Worm (Caenorhabditis elegans) whole organism, L1 larva: ENCODE data around the gene B0564.2.

Experiments used
- C16A3.4 ChIP-seq: fragments of 150-350 bp; optimal IDR thresholded peaks from 2 replicates; lab custom pipeline; 2014; ENCODE audit warnings: missing biosample characterization, missing genetic modification characterization
- C34B4.2 ChIP-seq: sonication (generic microtip); optimal IDR thresholded peaks from 2 replicates; lab custom pipeline; 2017; ENCODE audit warnings: mild to moderate bottlenecking, missing genetic modification characterization, missing compliant biosample characterization
- aha-1 ChIP-seq: fragments of 150-350 bp; optimal IDR thresholded peaks from 2 replicates; lab custom pipeline; 2014; ENCODE audit warnings: missing biosample characterization, missing genetic modification characterization
- ama-1 ChIP-seq: fragments of 150-350 bp; optimal IDR thresholded peaks from 2 replicates; lab custom pipeline; 2014
- blmp-1 ChIP-seq: fragments of 150-350 bp; optimal IDR thresholded peaks from 2 replicates; lab custom pipeline; 2014; ENCODE audit warnings: missing biosample characterization, missing genetic modification characterization
- dpl-1 ChIP-seq, 3 experiments: fragments of 150-350 bp in 2 of 3; sonication (generic microtip) in 1 of 3; optimal IDR thresholded peaks; 2 replicates each; lab custom pipeline; 2014 to 2017; ENCODE audit warnings: missing biosample characterization in 3 of 3, missing genetic modification characterization in 3 of 3, missing genetic modification reagents in 3 of 3
- egl-13 ChIP-seq: sonication (generic microtip); optimal IDR thresholded peaks from 2 replicates; lab custom pipeline; 2016; ENCODE audit warnings: missing genotype, missing genetic modification reagents, missing genetic modification characterization, missing compliant biosample characterization
- egl-27 ChIP-seq, 2 experiments: fragments of 150-350 bp in 1 of 2; sonication (generic microtip); optimal IDR thresholded peaks; 3 replicates each; lab custom pipeline; 2017 to 2018; ENCODE audit warnings: missing biosample characterization in 2 of 2, missing genetic modification characterization in 2 of 2, missing genetic modification reagents in 2 of 2
- elt-2 ChIP-seq: sonication (generic microtip); optimal IDR thresholded peaks from 2 replicates; lab custom pipeline; 2016; ENCODE audit warnings: missing genetic modification characterization, mild to moderate bottlenecking, inconsistent platforms, missing compliant biosample characterization, missing genetic modification reagents
- elt-3 ChIP-seq, 6 experiments: fragments of 150-350 bp in 1 of 6; sonication (generic microtip); optimal IDR thresholded peaks; 2 replicates each; lab custom pipeline; 2017 to 2018; ENCODE audit warnings: missing biosample characterization in 6 of 6, missing genetic modification characterization in 6 of 6, inconsistent platforms in 1 of 6
- fkh-4 ChIP-seq: sonication (generic microtip); optimal IDR thresholded peaks from 2 replicates; lab custom pipeline; 2016; ENCODE audit warnings: missing compliant biosample characterization, missing genetic modification characterization, borderline replicate concordance
- grh-1 ChIP-seq: fragments of 200-800 bp; sonication (Bioruptor generic); IDR thresholded peaks from 2 replicates; pipeline ENCODE4 v1.3.6; 2022; ENCODE audit warnings: missing genetic modification reagents, missing genetic modification characterization, missing compliant biosample characterization
- hlh-17 ChIP-seq: fragments of 200-800 bp; sonication (Bioruptor generic); optimal IDR thresholded peaks from 2 replicates; lab custom pipeline; 2018; ENCODE audit warnings: missing genetic modification characterization, mild to moderate bottlenecking, missing compliant biosample characterization, moderate library complexity, borderline replicate concordance
- hlh-4 ChIP-seq: sonication (generic microtip); optimal IDR thresholded peaks from 2 replicates; lab custom pipeline; 2016; ENCODE audit warnings: mild to moderate bottlenecking, missing genetic modification characterization, missing compliant biosample characterization
- hpl-2 ChIP-seq: fragments of 150-350 bp; optimal IDR thresholded peaks from 2 replicates; lab custom pipeline; 2014; ENCODE audit warnings: missing biosample characterization, missing genetic modification reagents, missing genetic modification characterization
- isw-1 ChIP-seq: fragments of 200-800 bp; sonication (Bioruptor generic); IDR thresholded peaks from 2 replicates; pipeline ENCODE4 v1.3.6; 2022; ENCODE audit warnings: missing genetic modification characterization, missing compliant biosample characterization
- lin-13 ChIP-seq: fragments of 150-350 bp; optimal IDR thresholded peaks from 2 replicates; lab custom pipeline; 2014; ENCODE audit warnings: missing biosample characterization, missing genetic modification reagents, missing genetic modification characterization
- lin-39 ChIP-seq: fragments of 150-350 bp; optimal IDR thresholded peaks from 2 replicates; lab custom pipeline; 2014; ENCODE audit warnings: missing biosample characterization, missing genetic modification reagents, missing genetic modification characterization
- lir-3 ChIP-seq: sonication (generic microtip); optimal IDR thresholded peaks from 2 replicates; lab custom pipeline; 2016; ENCODE audit warnings: mild to moderate bottlenecking, missing genetic modification characterization, moderate library complexity, missing compliant biosample characterization; ENCODE audit not compliant: poor library complexity
- lsy-2 ChIP-seq, 2 experiments: fragments of 150-350 bp; optimal IDR thresholded peaks; 2 replicates each; lab custom pipeline; 2014; ENCODE audit warnings: missing biosample characterization in 2 of 2, missing genetic modification characterization in 2 of 2
- mab-9 ChIP-seq: fragments of 200-800 bp; sonication (Bioruptor generic); IDR thresholded peaks from 2 replicates; pipeline ENCODE4 v1.3.6; 2022; ENCODE audit warnings: missing genetic modification reagents, missing genetic modification characterization, missing compliant biosample characterization
- mdl-1 ChIP-seq, 2 experiments: fragments of 150-350 bp; optimal IDR thresholded peaks; 2 replicates each; lab custom pipeline; 2014 to 2017; ENCODE audit warnings: missing biosample characterization in 2 of 2, missing genetic modification characterization in 2 of 2, inconsistent platforms in 1 of 2
- mep-1 ChIP-seq: fragments of 150-350 bp; optimal IDR thresholded peaks from 2 replicates; lab custom pipeline; 2014; ENCODE audit warnings: missing biosample characterization, missing genetic modification characterization
- nhr-11 ChIP-seq: fragments of 150-350 bp; optimal IDR thresholded peaks from 2 replicates; lab custom pipeline; 2014; ENCODE audit warnings: missing biosample characterization, missing genetic modification characterization
- nhr-19 ChIP-seq: fragments of 200-800 bp; sonication (Bioruptor generic); conservative IDR thresholded peaks from 2 replicates; pipeline ENCODE4 v1.3.6; 2022; ENCODE audit warnings: missing genetic modification characterization, missing compliant biosample characterization
- nhr-20 ChIP-seq: sonication (generic microtip); optimal IDR thresholded peaks from 2 replicates; lab custom pipeline; 2016; ENCODE audit warnings: mild to moderate bottlenecking, missing genetic modification characterization, missing compliant biosample characterization
- nhr-71 ChIP-seq: sonication (generic microtip); optimal IDR thresholded peaks from 2 replicates; lab custom pipeline; 2016; ENCODE audit warnings: mild to moderate bottlenecking, missing genetic modification characterization, moderate library complexity, missing compliant biosample characterization
- nhr-85 ChIP-seq: sonication (generic microtip); peaks from one replicate; lab custom pipeline; 2016; ENCODE audit warnings: missing genetic modification characterization, inconsistent platforms, missing compliant biosample characterization
- nhr-90 ChIP-seq: sonication (generic microtip); optimal IDR thresholded peaks from 2 replicates; lab custom pipeline; 2016; ENCODE audit warnings: mild to moderate bottlenecking, missing genetic modification characterization, missing compliant biosample characterization; ENCODE audit not compliant: poor library complexity
- pax-3 ChIP-seq: fragments of 200-800 bp; sonication (Bioruptor generic); optimal IDR thresholded peaks from 2 replicates; lab custom pipeline; 2018; ENCODE audit warnings: mild to moderate bottlenecking, missing genetic modification characterization, moderate library complexity, missing compliant biosample characterization
- pqm-1 ChIP-seq: sonication (generic microtip); optimal IDR thresholded peaks from 3 replicates; lab custom pipeline; 2017; ENCODE audit warnings: missing biosample characterization, missing genetic modification characterization
- skn-1 ChIP-seq: fragments of 150-350 bp; optimal IDR thresholded peaks from 2 replicates; lab custom pipeline; 2014; ENCODE audit warnings: missing biosample characterization, missing genetic modification characterization
- snu-23 ChIP-seq: sonication (generic microtip); optimal IDR thresholded peaks from 2 replicates; lab custom pipeline; 2016; ENCODE audit warnings: missing genetic modification characterization, missing compliant biosample characterization
- sox-4 ChIP-seq: sonication (generic microtip); optimal IDR thresholded peaks from 2 replicates; lab custom pipeline; 2016; ENCODE audit warnings: missing genetic modification characterization, missing compliant biosample characterization
- sup-37 ChIP-seq: fragments of 200-800 bp; sonication (Bioruptor generic); optimal IDR thresholded peaks from 2 replicates; lab custom pipeline; 2018; ENCODE audit warnings: mild to moderate bottlenecking, missing genetic modification characterization, missing compliant biosample characterization
- swsn-7 ChIP-seq: sonication (generic microtip); optimal IDR thresholded peaks from 2 replicates; lab custom pipeline; 2016; ENCODE audit warnings: missing genetic modification characterization, missing compliant biosample characterization
- tbx-2 ChIP-seq: sonication (generic microtip); optimal IDR thresholded peaks from 2 replicates; lab custom pipeline; 2016; ENCODE audit warnings: missing genetic modification characterization, missing compliant biosample characterization
- tlp-1 ChIP-seq: fragments of 150-350 bp; optimal IDR thresholded peaks from 2 replicates; lab custom pipeline; 2014; ENCODE audit warnings: missing biosample characterization, missing genetic modification characterization
- unc-130 ChIP-seq: fragments of 150-350 bp; optimal IDR thresholded peaks from 2 replicates; lab custom pipeline; 2017; ENCODE audit warnings: missing biosample characterization, missing genetic modification characterization, inconsistent platforms
- unc-62 ChIP-seq: fragments of 150-350 bp; optimal IDR thresholded peaks from 2 replicates; lab custom pipeline; 2014; ENCODE audit warnings: missing biosample characterization, missing genetic modification reagents, missing genetic modification characterization
- unc-98 ChIP-seq: fragments of 200-800 bp; sonication (Bioruptor generic); IDR thresholded peaks from 2 replicates; pipeline ENCODE4 v1.3.6; 2022; ENCODE audit warnings: missing genetic modification characterization, missing compliant biosample characterization
- vab-15 ChIP-seq: sonication (generic microtip); optimal IDR thresholded peaks from 2 replicates; lab custom pipeline; 2017; ENCODE audit warnings: missing genotype, mild to moderate bottlenecking, missing genetic modification characterization, missing compliant biosample characterization
- zag-1 ChIP-seq: fragments of 150-350 bp; optimal IDR thresholded peaks from 2 replicates; lab custom pipeline; 2014; ENCODE audit warnings: missing biosample characterization, missing genetic modification characterization
- zip-4 ChIP-seq: fragments of 200-800 bp; sonication (Bioruptor generic); optimal IDR thresholded peaks from 2 replicates; lab custom pipeline; 2018; ENCODE audit warnings: mild to moderate bottlenecking, missing genetic modification characterization, moderate library complexity, missing compliant biosample characterization
- ztf-11 ChIP-seq, 2 experiments: sonication (generic microtip); optimal IDR thresholded peaks; 2 replicates each; lab custom pipeline; 2016 to 2017; ENCODE audit warnings: missing genetic modification characterization in 2 of 2, missing biosample characterization in 1 of 2, missing compliant biosample characterization in 1 of 2

B0564.2 gene

ce11 chrIV:13100415-13100814, 7.0 kb upstream of the B0564.2 start, which contains the start of gene fask-1:
fask-1 (plus strand) TSS chrIV:13100715.
- no peak for TF ChIP-seq elt-2
- no peak for TF ChIP-seq swsn-7 (tag; lab: Kevin White, UChicago)
- no peak for TF ChIP-seq fkh-4 (tag; lab: Kevin White, UChicago)
- TF ChIP-seq mab-9 (GFP tag; lab: Robert Waterston, UW): no peak
- no peak for TF ChIP-seq elt-3 (tag; optimal IDR thresholded peaks at IDR 0.05; lab: Kevin White, UChicago)
- no peak for TF ChIP-seq sup-37 (GFP tag; lab: Kevin White, UChicago)
- no peak for TF ChIP-seq isw-1
- no peak for TF ChIP-seq tbx-2 (tag; lab: Kevin White, UChicago)
- no peak for TF ChIP-seq lin-39
- no peak for TF ChIP-seq zip-4 (GFP tag; lab: Kevin White, UChicago)
- TF ChIP-seq snu-23 (GFP tag; lab: Kevin White, UChicago): no peak
- no peak for TF ChIP-seq C16A3.4 (tag; lab: Kevin White, UChicago)
- TF ChIP-seq egl-13: no peak
- no peak for TF ChIP-seq unc-98 (GFP tag; lab: Robert Waterston, UW)
- no peak for TF ChIP-seq nhr-11
- TF ChIP-seq unc-62 (GFP tag; lab: Kevin White, UChicago): no peak
- TF ChIP-seq skn-1 (tag; lab: Kevin White, UChicago): no peak
- TF ChIP-seq lir-3 (tag; lab: Kevin White, UChicago): no peak
- TF ChIP-seq, all 84 proteins: peak for 0

- no peak for TF ChIP-seq egl-27 (tag; optimal IDR thresholded peaks at IDR 0.05; lab: Kevin White, UChicago)
- TF ChIP-seq dpl-1 (GFP tag; optimal IDR thresholded peaks at IDR 0.05; lab: Kevin White, UChicago): no peak
- no peak for TF ChIP-seq nhr-11
- no peak for TF ChIP-seq grh-1 (GFP tag; lab: Robert Waterston, UW)
- TF ChIP-seq tlp-1 (tag; lab: Kevin White, UChicago): no peak
- no peak for TF ChIP-seq pax-3 (tag; lab: Kevin White, UChicago)
- no peak for TF ChIP-seq hpl-2 (GFP tag; lab: Kevin White, UChicago)
- no peak for TF ChIP-seq hlh-4
- no peak for TF ChIP-seq aha-1 (tag; lab: Kevin White, UChicago)
- TF ChIP-seq unc-130 (tag; lab: Kevin White, UChicago): no peak
- no peak for TF ChIP-seq sox-4 (tag; lab: Kevin White, UChicago)
- no peak for TF ChIP-seq zag-1 (tag; lab: Kevin White, UChicago)
- no peak for TF ChIP-seq skn-1 (tag; lab: Kevin White, UChicago)
Measured at ce11 chrIV:13104900-13105299, 2.6 kb upstream of the B0564.2 start, which contains the start of gene rde-11. rde-11 (plus strand) TSS chrIV:13105200.

- TF ChIP-seq fkh-4 (tag; lab: Kevin White, UChicago): no peak
- TF ChIP-seq C34B4.2 (tag; lab: Kevin White, UChicago): no peak
- no peak for TF ChIP-seq nhr-19 (GFP tag; lab: Robert Waterston, UW)
- TF ChIP-seq pqm-1 (tag; lab: Kevin White, UChicago): no peak
- peak; percentile 2 for TF ChIP-seq blmp-1 (tag; lab: Kevin White, UChicago)
- TF ChIP-seq ztf-11 (tag; optimal IDR thresholded peaks at IDR 0.05; lab: Kevin White, UChicago): no peak
- no peak for TF ChIP-seq vab-15 (tag; lab: Kevin White, UChicago)
- no peak for TF ChIP-seq skn-1 (tag; lab: Kevin White, UChicago)
Measured at ce11 chrIV:13108430-13108829, 971 bp downstream of the B0564.2 start.

- TF ChIP-seq hlh-17 (GFP tag; lab: Kevin White, UChicago) (no peak), mdl-1 (tag; optimal IDR thresholded peaks at IDR 0.05; lab: Kevin White, UChicago) (peak in 1 of 2 experiments; percentile 49), snu-23 (GFP tag; lab: Kevin White, UChicago) (peak; percentile 25), C16A3.4 (tag; lab: Kevin White, UChicago) (no peak), mep-1 (no peak), nhr-71 (tag; lab: Kevin White, UChicago) (peak; percentile 45), unc-130 (tag; lab: Kevin White, UChicago) (peak; percentile 22), ama-1 (no peak), nhr-20 (tag; lab: Kevin White, UChicago) (peak; percentile 64), blmp-1 (tag; lab: Kevin White, UChicago) (peak; percentile 73), lsy-2 (tag; optimal IDR thresholded peaks at IDR 0.05; lab: Kevin White, UChicago) (peak in 1 of 2 experiments; percentile 54), nhr-19 (GFP tag; lab: Robert Waterston, UW) (peak; percentile 46; the same call in 1 of the 2 replicates), nhr-90 (peak; percentile 55), elt-3 (tag; optimal IDR thresholded peaks at IDR 0.05; lab: Kevin White, UChicago) (peak in 4 of 6 experiments; percentile 34 to 69 (median 50)), nhr-85 (tag; lab: Kevin White, UChicago) (peak; percentile 67), lin-13 (GFP tag; lab: Kevin White, UChicago) (no peak)
Measured at ce11 chrIV:13109751-13110150, 2.3 kb downstream of the B0564.2 start, which contains the start of gene best-1. best-1 (minus strand) TSS chrIV:13109779.
